Worm (Caenorhabditis elegans) whole organism, midembryonic: ENCODE measurements around the gene zif-1.

ENCODE experiments used
- T22C8.4 ChIP-seq: fragments of 200-800 bp; sonication (Bioruptor generic); IDR thresholded peaks from 2 replicates; pipeline ENCODE4 v1.3.6; 2022; ENCODE audit warnings: missing genetic modification characterization, missing compliant biosample characterization
- cog-1 ChIP-seq: sonication (generic microtip); optimal IDR thresholded peaks from 2 replicates; lab custom pipeline; 2016; ENCODE audit warnings: missing genetic modification characterization, missing compliant biosample characterization
- flt-1 ChIP-seq: fragments of 200-800 bp; sonication (Bioruptor generic); IDR thresholded peaks from 2 replicates; pipeline ENCODE4 v1.3.6; 2022; ENCODE audit warnings: missing genetic modification characterization, missing compliant biosample characterization
- klf-2 ChIP-seq: fragments of 200-800 bp; sonication (Bioruptor generic); conservative IDR thresholded peaks from 2 replicates; pipeline ENCODE4 v1.3.6; 2022; ENCODE audit warnings: missing genetic modification reagents, missing genetic modification characterization, missing compliant biosample characterization
- ref-1 ChIP-seq: fragments of 200-800 bp; sonication (Bioruptor generic); conservative IDR thresholded peaks from 2 replicates; pipeline ENCODE4 v1.3.6; 2022; ENCODE audit warnings: missing genetic modification reagents, missing genetic modification characterization, missing compliant biosample characterization
- tab-1 ChIP-seq: fragments of 200-800 bp; sonication (Bioruptor generic); IDR thresholded peaks from 2 replicates; pipeline ENCODE4 v1.3.6; 2022; ENCODE audit warnings: missing genetic modification characterization, missing compliant biosample characterization
- ztf-23 ChIP-seq: fragments of 200-800 bp; sonication (Bioruptor generic); IDR thresholded peaks from 2 replicates; pipeline ENCODE4 v1.3.6; 2022; ENCODE audit warnings: missing genetic modification reagents, missing genetic modification characterization, missing compliant biosample characterization
- ztf-29 ChIP-seq: fragments of 200-800 bp; sonication (Bioruptor generic); IDR thresholded peaks from 2 replicates; pipeline ENCODE4 v1.3.6; 2022; ENCODE audit warnings: missing genetic modification reagents, missing genetic modification characterization, missing compliant biosample characterization

DNA sequence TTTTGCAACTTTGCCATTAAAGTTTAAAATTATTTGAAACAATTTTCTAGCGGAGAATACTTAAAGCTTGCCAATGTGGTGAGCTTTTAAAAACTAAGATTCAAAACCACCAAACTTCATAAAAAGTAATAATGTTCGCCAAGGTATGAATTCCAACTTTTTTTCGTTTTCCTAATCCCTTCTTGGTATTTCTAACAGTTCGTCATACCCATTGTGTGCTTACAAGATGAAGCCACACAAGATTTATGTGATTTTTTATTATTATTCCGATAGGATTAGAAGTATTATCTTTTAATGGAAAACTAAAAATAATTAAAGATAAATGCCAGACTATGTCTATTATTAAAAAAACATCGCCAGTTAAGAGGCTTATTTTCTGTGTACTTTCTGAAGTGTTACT lies 14.5 kb upstream of the zif-1 start:
- TF ChIP-seq ztf-23 (GFP tag; lab: Robert Waterston, UW) (no peak), tab-1 (GFP tag; lab: Robert Waterston, UW) (no peak), T22C8.4 (no peak), cog-1 (no peak), flt-1 (GFP tag; lab: Robert Waterston, UW) (no peak), klf-2 (GFP tag; lab: Robert Waterston, UW) (no peak), ref-1 (no peak), ztf-29 (no peak)
